Fruit fly (Drosophila melanogaster) whole organism, embryonic: ENCODE results near the gene Coq2.

Experiments
- Bdp1 ChIP-seq: fragments of 200-800 bp; sonication (Bioruptor generic); optimal IDR thresholded peaks from 3 replicates; lab custom pipeline; 2016; ENCODE audit warnings: missing biosample characterization, missing genetic modification characterization
- CG10565 ChIP-seq: fragments of 200-800 bp; sonication (Bioruptor generic); optimal IDR thresholded peaks from 3 replicates; lab custom pipeline; 2016; ENCODE audit warnings: missing biosample characterization, mild to moderate bottlenecking, missing genetic modification characterization
- CG3163 ChIP-seq: fragments of 200-800 bp; sonication (Bioruptor generic); optimal IDR thresholded peaks from 3 replicates; lab custom pipeline; 2016; ENCODE audit warnings: missing biosample characterization, missing genetic modification characterization
- CG3407 ChIP-seq: fragments of 200-800 bp; sonication (Bioruptor generic); optimal IDR thresholded peaks from 2 replicates; lab custom pipeline; 2018; ENCODE audit warnings: missing biosample characterization, mild to moderate bottlenecking, missing genetic modification characterization
- CG4404 ChIP-seq: fragments of 200-800 bp; sonication (Bioruptor generic); IDR thresholded peaks from 2 replicates; pipeline ENCODE4 v1.3.6; 2022; ENCODE audit warnings: missing biosample characterization, missing genetic modification characterization
- CG4617 ChIP-seq: fragments of 200-800 bp; sonication (Bioruptor generic); optimal IDR thresholded peaks from 3 replicates; lab custom pipeline; 2016; ENCODE audit warnings: missing biosample characterization, missing genetic modification characterization, borderline replicate concordance
- CG4820 ChIP-seq: fragments of 200-800 bp; sonication (Bioruptor generic); optimal IDR thresholded peaks from 3 replicates; lab custom pipeline; 2016; ENCODE audit warnings: missing biosample characterization, missing genetic modification characterization
- CG7963 ChIP-seq: fragments of 200-800 bp; sonication (Bioruptor generic); IDR thresholded peaks from 3 replicates; pipeline ENCODE4 v1.3.6; 2022; ENCODE audit warnings: missing biosample characterization, missing genetic modification characterization; ENCODE audit not compliant: partially characterized antibody
- CG8388 ChIP-seq: fragments of 200-800 bp; sonication (Bioruptor generic); optimal IDR thresholded peaks from 2 replicates; lab custom pipeline; 2019; ENCODE audit warnings: missing biosample characterization, mild to moderate bottlenecking, missing genetic modification characterization, moderate library complexity
- ERR ChIP-seq: fragments of 200-800 bp; sonication (Bioruptor generic); optimal IDR thresholded peaks from 2 replicates; lab custom pipeline; 2016; ENCODE audit warnings: missing biosample characterization, missing genetic modification characterization
- Mes4 ChIP-seq: fragments of 200-800 bp; sonication (Bioruptor generic); optimal IDR thresholded peaks from 2 replicates; lab custom pipeline; 2016; ENCODE audit warnings: missing biosample characterization, missing genetic modification characterization
- Optix ChIP-seq: fragments of 200-800 bp; sonication (Bioruptor generic); IDR thresholded peaks from 3 replicates; pipeline ENCODE4 v1.3.6; 2022; ENCODE audit warnings: missing biosample characterization, missing genetic modification characterization
- Sry-β ChIP-seq: fragments of 200-800 bp; sonication (Bioruptor generic); optimal IDR thresholded peaks from 2 replicates; lab custom pipeline; 2018; ENCODE audit warnings: missing biosample characterization, mild to moderate bottlenecking, missing genetic modification characterization, moderate library complexity
- disco-r ChIP-seq: fragments of 200-800 bp; sonication (Bioruptor generic); optimal IDR thresholded peaks from 2 replicates; lab custom pipeline; 2016; ENCODE audit warnings: missing biosample characterization, missing genetic modification characterization
- gem ChIP-seq: fragments of 200-800 bp; sonication (Bioruptor generic); optimal IDR thresholded peaks from 2 replicates; lab custom pipeline; 2019; ENCODE audit warnings: missing biosample characterization, mild to moderate bottlenecking, missing genetic modification characterization, moderate library complexity
- mirr ChIP-seq: fragments of 200-800 bp; sonication (Bioruptor generic); optimal IDR thresholded peaks from 3 replicates; lab custom pipeline; 2018; ENCODE audit warnings: missing biosample characterization, mild to moderate bottlenecking, missing genetic modification characterization
- pan ChIP-seq, 4 experiments: fragments of >200 bp in 3 of 4; fragments of 200-800 bp in 1 of 4; sonication (Bioruptor generic) in 1 of 4; optimal IDR thresholded peaks in 3 of 4; IDR thresholded peaks in 1 of 4; 2 replicates each; pipeline versions ENCODE4 v1.3.6 to Lab custom; 2017 to 2022; ENCODE audit warnings: missing biosample characterization in 2 of 4, missing genetic modification characterization in 2 of 4, mixed read lengths in 1 of 4
- run ChIP-seq: fragments of 200-800 bp; sonication (Bioruptor generic); optimal IDR thresholded peaks from 3 replicates; lab custom pipeline; 2018; ENCODE audit warnings: missing biosample characterization, mild to moderate bottlenecking, missing genetic modification characterization
- schlank ChIP-seq: fragments of 200-800 bp; sonication (Bioruptor generic); optimal IDR thresholded peaks from 2 replicates; lab custom pipeline; 2018; ENCODE audit warnings: missing biosample characterization, mild to moderate bottlenecking, missing genetic modification characterization
- shn ChIP-seq: fragments of 200-800 bp; sonication (Bioruptor generic); optimal IDR thresholded peaks from 3 replicates; lab custom pipeline; 2016; ENCODE audit warnings: missing biosample characterization, missing genetic modification characterization
- tio ChIP-seq: fragments of 200-800 bp; sonication (Bioruptor generic); optimal IDR thresholded peaks from 2 replicates; lab custom pipeline; 2017; ENCODE audit warnings: missing biosample characterization, missing genetic modification characterization, inconsistent platforms

Gene Coq2

dm6 chr3R:8269740-8270139 is 46.6 kb downstream of the Coq2 start, which contains the start of gene CG9630 (continued):
- TF ChIP-seq pan (optimal IDR thresholded peaks at IDR 0.05; lab: Kevin White, UChicago) (no peak), pan (GFP tag; optimal IDR thresholded peaks at IDR 0.05 in 1 of 2, IDR thresholded peaks at IDR 0.05 in 1 of 2) (no peak), gem (tag; lab: Kevin White, UChicago) (no peak), Bdp1 (no peak), Mes4 (GFP tag; lab: Kevin White, UChicago) (no peak), CG4404 (GFP tag; lab: Robert Waterston, UW) (no peak), ERR (GFP tag; lab: Kevin White, UChicago) (no peak), Sry-β (GFP tag; lab: Kevin White, UChicago) (no peak), CG8388 (GFP tag; lab: Kevin White, UChicago) (no peak), tio (GFP tag; lab: Kevin White, UChicago) (no peak), Optix (GFP tag; lab: Robert Waterston, UW) (no peak), CG3407 (GFP tag; lab: Kevin White, UChicago) (no peak), mirr (GFP tag; lab: Kevin White, UChicago) (no peak), CG10565 (no peak), CG7963 (GFP tag; lab: Robert Waterston, UW) (no peak), shn (GFP tag; lab: Kevin White, UChicago) (no peak), schlank (tag; lab: Kevin White, UChicago) (no peak), CG4820 (GFP tag; lab: Kevin White, UChicago) (no peak), disco-r (GFP tag; lab: Kevin White, UChicago) (no peak), run (tag; lab: Kevin White, UChicago) (peak; percentile 86), CG3163 (GFP tag; lab: Kevin White, UChicago) (no peak), CG4617 (GFP tag; lab: Kevin White, UChicago) (peak; percentile 61)
